Worm (Caenorhabditis elegans): ENCODE data around the gene fbxa-199.

fbxa-199 gene

DNA sequence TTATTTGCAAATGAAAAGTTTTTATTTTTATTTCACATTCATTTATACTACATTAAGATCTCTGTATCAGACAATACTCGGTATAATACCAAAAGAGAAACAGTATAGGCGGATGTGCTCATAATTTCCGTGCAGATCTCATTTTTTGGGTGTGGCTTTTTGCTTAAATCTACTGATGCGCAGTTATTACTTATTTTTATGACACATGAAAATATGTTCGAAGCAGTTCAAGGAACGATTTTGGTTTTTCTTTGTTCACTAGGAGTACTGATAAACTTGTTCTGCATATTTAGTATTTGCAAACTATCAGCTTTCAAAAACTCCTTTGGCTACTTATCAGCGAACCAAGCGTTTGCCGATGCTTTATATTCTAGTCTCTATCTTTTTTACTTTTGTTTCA, 46.3 kb downstream of the fbxa-199 start, which contains the start of gene srx-58:
TSS of gene srx-58 (plus strand) at position 301 of the 400 bp plus-strand sequence.
- TF ChIP-seq snpc-4 (GFP tag; optimal IDR thresholded peaks at IDR 0.05) (no peak), snpc-4 (tag; optimal IDR thresholded peaks at IDR 0.05) (no peak), sea-2 (GFP tag; IDR thresholded peaks at IDR 0.05) (no peak)

ce11 chrV:15350615-15351014, 48.0 kb downstream of the fbxa-199 start, which contains the start of gene clec-231:
clec-231 (minus strand) TSS chrV:15350715.
- TF ChIP-seq repo-1 (tag; optimal IDR thresholded peaks at IDR 0.05) = no peak
- TF ChIP-seq ztf-6 (GFP tag; IDR thresholded peaks at IDR 0.05) = no peak
- TF ChIP-seq ceh-58 (GFP tag; IDR thresholded peaks at IDR 0.05) = no peak
- TF ChIP-seq ceh-40 (GFP tag; IDR thresholded peaks at IDR 0.05) = no peak
- no peak for TF ChIP-seq B0019.2 (GFP tag; conservative IDR thresholded peaks at IDR 0.05)
- no peak for TF ChIP-seq him-1 (tag; optimal IDR thresholded peaks at IDR 0.05)
- TF ChIP-seq F37B4.10 (GFP tag; IDR thresholded peaks at IDR 0.05) = no peak
- TF ChIP-seq chd-7 (tag; optimal IDR thresholded peaks at IDR 0.05) = no peak
- no peak for TF ChIP-seq aptf-3 (GFP tag; IDR thresholded peaks at IDR 0.05)
- TF ChIP-seq efl-1 (GFP tag; optimal IDR thresholded peaks at IDR 0.05) = no peak
- no peak for TF ChIP-seq die-1 (tag; optimal IDR thresholded peaks at IDR 0.05)
- no peak for TF ChIP-seq pha-4 (tag; optimal IDR thresholded peaks at IDR 0.05)
- TF ChIP-seq mxl-1 (tag; optimal IDR thresholded peaks at IDR 0.05) = no peak
- no peak for TF ChIP-seq B0035.1 (tag; optimal IDR thresholded peaks at IDR 0.05)
- no peak for TF ChIP-seq ccch-3 (GFP tag; optimal IDR thresholded peaks at IDR 0.05)
- no peak for TF ChIP-seq madf-10 (tag; optimal IDR thresholded peaks at IDR 0.05)
- no peak for TF ChIP-seq hrde-1 (tag; optimal IDR thresholded peaks at IDR 0.05; ENCODE audit: borderline replicate concordance)
- TF ChIP-seq lsy-27 (tag; optimal IDR thresholded peaks at IDR 0.05; ENCODE audit: borderline replicate concordance, insufficient read depth) = no peak
- no peak for TF ChIP-seq lin-54 (GFP tag; optimal IDR thresholded peaks at IDR 0.05)
- no peak for TF ChIP-seq cebp-1 (GFP tag; IDR thresholded peaks at IDR 0.05)
- no peak for TF ChIP-seq cebp-1 (tag; optimal IDR thresholded peaks at IDR 0.05)

ce11 chrV:15349044-15349443, 49.6 kb downstream of the fbxa-199 start, which contains the start of gene clec-230:
clec-230 (minus strand) TSS chrV:15349144.
- TF ChIP-seq attf-3 (GFP tag; conservative IDR thresholded peaks at IDR 0.05) (no peak), nhr-179 (tag; optimal IDR thresholded peaks at IDR 0.05) (no peak), nfya-2 (GFP tag; IDR thresholded peaks at IDR 0.05) (no peak), ceh-27 (GFP tag; optimal IDR thresholded peaks at IDR 0.05) (no peak), ceh-91 (GFP tag; IDR thresholded peaks at IDR 0.05) (no peak), ZK185.1 (tag; optimal IDR thresholded peaks at IDR 0.05; ENCODE audit: poor library complexity, severe bottlenecking) (no peak), ceh-58 (GFP tag; IDR thresholded peaks at IDR 0.05) (no peak), hmg-20 (GFP tag; IDR thresholded peaks at IDR 0.05) (no peak), snpc-1.1 (tag; optimal IDR thresholded peaks at IDR 0.05; ENCODE audit: insufficient read depth) (no peak), cebp-1 (GFP tag; IDR thresholded peaks at IDR 0.05) (no peak), cebp-1 (tag; optimal IDR thresholded peaks at IDR 0.05) (no peak), efl-1 (GFP tag; optimal IDR thresholded peaks at IDR 0.05) (no peak)

All from whole organism, young adult.